Worm (Caenorhabditis elegans) whole organism, midembryonic: ENCODE measurements around the gene npr-38.

Experiments used
- T22C8.4 ChIP-seq: fragments of 200-800 bp; sonication (Bioruptor generic); IDR thresholded peaks from 2 replicates; pipeline ENCODE4 v1.3.6; 2022; ENCODE audit warnings: missing genetic modification characterization, missing compliant biosample characterization
- cog-1 ChIP-seq: sonication (generic microtip); optimal IDR thresholded peaks from 2 replicates; lab custom pipeline; 2016; ENCODE audit warnings: missing genetic modification characterization, missing compliant biosample characterization
- flt-1 ChIP-seq: fragments of 200-800 bp; sonication (Bioruptor generic); IDR thresholded peaks from 2 replicates; pipeline ENCODE4 v1.3.6; 2022; ENCODE audit warnings: missing genetic modification characterization, missing compliant biosample characterization
- klf-2 ChIP-seq: fragments of 200-800 bp; sonication (Bioruptor generic); conservative IDR thresholded peaks from 2 replicates; pipeline ENCODE4 v1.3.6; 2022; ENCODE audit warnings: missing genetic modification reagents, missing genetic modification characterization, missing compliant biosample characterization
- med-1 ChIP-seq: sonication (generic microtip); optimal IDR thresholded peaks from 2 replicates; lab custom pipeline; 2017; ENCODE audit warnings: missing genetic modification characterization, mild to moderate bottlenecking, missing compliant biosample characterization, antibody characterized with exemption, missing genetic modification reagents; ENCODE audit not compliant: insufficient read depth
- ref-1 ChIP-seq: fragments of 200-800 bp; sonication (Bioruptor generic); conservative IDR thresholded peaks from 2 replicates; pipeline ENCODE4 v1.3.6; 2022; ENCODE audit warnings: missing genetic modification reagents, missing genetic modification characterization, missing compliant biosample characterization
- tab-1 ChIP-seq: fragments of 200-800 bp; sonication (Bioruptor generic); IDR thresholded peaks from 2 replicates; pipeline ENCODE4 v1.3.6; 2022; ENCODE audit warnings: missing genetic modification characterization, missing compliant biosample characterization
- ztf-23 ChIP-seq: fragments of 200-800 bp; sonication (Bioruptor generic); IDR thresholded peaks from 2 replicates; pipeline ENCODE4 v1.3.6; 2022; ENCODE audit warnings: missing genetic modification reagents, missing genetic modification characterization, missing compliant biosample characterization
- ztf-29 ChIP-seq: fragments of 200-800 bp; sonication (Bioruptor generic); IDR thresholded peaks from 2 replicates; pipeline ENCODE4 v1.3.6; 2022; ENCODE audit warnings: missing genetic modification reagents, missing genetic modification characterization, missing compliant biosample characterization

- TF ChIP-seq ztf-23 (no peak), flt-1 (GFP tag; lab: Robert Waterston, UW) (no peak), tab-1 (no peak), T22C8.4 (GFP tag; lab: Robert Waterston, UW) (no peak), ref-1 (GFP tag; lab: Robert Waterston, UW) (no peak), cog-1 (tag; lab: Kevin White, UChicago) (no peak), klf-2 (GFP tag; lab: Robert Waterston, UW) (no peak), ztf-29 (GFP tag; lab: Robert Waterston, UW) (no peak), med-1 (no peak)
Measured at ce11 chrX:6274270-6274669, 37.2 kb upstream of the npr-38 start.
